Worm (Caenorhabditis elegans) whole organism, mixed stage, embryonic: ENCODE results near the gene fipr-21.

ENCODE experiments used
- elt-1 ChIP-seq: sonication (generic microtip); optimal IDR thresholded peaks from 2 replicates; lab custom pipeline; 2017; ENCODE audit warnings: missing genetic modification characterization, mild to moderate bottlenecking, missing compliant biosample characterization, antibody characterized with exemption, moderate library complexity, borderline replicate concordance; ENCODE audit not compliant: insufficient read depth
- hlh-1 ChIP-seq: fragments of 150-350 bp; optimal IDR thresholded peaks from 2 replicates; lab custom pipeline; 2014; ENCODE audit warnings: missing biosample characterization, missing genetic modification reagents, missing genetic modification characterization
- lsy-2 ChIP-seq: fragments of 150-350 bp; optimal IDR thresholded peaks from 2 replicates; lab custom pipeline; 2014; ENCODE audit warnings: missing biosample characterization, missing genetic modification characterization
- nhr-237 ChIP-seq: fragments of 150-350 bp; optimal IDR thresholded peaks from 2 replicates; lab custom pipeline; 2014; ENCODE audit warnings: missing biosample characterization, missing genetic modification characterization
- nhr-28 ChIP-seq: fragments of 150-350 bp; optimal IDR thresholded peaks from 2 replicates; lab custom pipeline; 2014; ENCODE audit warnings: missing biosample characterization, missing genetic modification characterization
- snpc-4 ChIP-seq: fragments of 150-350 bp; optimal IDR thresholded peaks from 2 replicates; lab custom pipeline; 2014; ENCODE audit warnings: missing biosample characterization, missing genetic modification characterization
- unc-39 ChIP-seq: fragments of 150-350 bp; optimal IDR thresholded peaks from 2 replicates; lab custom pipeline; 2014; ENCODE audit warnings: missing biosample characterization, missing genetic modification characterization
- ztf-11 ChIP-seq: fragments of 150-350 bp; optimal IDR thresholded peaks from 2 replicates; lab custom pipeline; 2014; ENCODE audit warnings: missing biosample characterization, missing genetic modification characterization

- no peak for TF ChIP-seq nhr-28 (tag; lab: Kevin White, UChicago)
- TF ChIP-seq snpc-4 (tag; lab: Kevin White, UChicago): no peak
- no peak for TF ChIP-seq hlh-1
- TF ChIP-seq lsy-2: no peak
- TF ChIP-seq unc-39 (tag; lab: Kevin White, UChicago): no peak
- TF ChIP-seq elt-1 (tag; lab: Kevin White, UChicago): no peak
- TF ChIP-seq ztf-11 (tag; lab: Kevin White, UChicago): no peak
- no peak for TF ChIP-seq nhr-237 (tag; lab: Kevin White, UChicago)
Observed at ce11 chrX:10336592-10336991, 32.3 kb downstream of the fipr-21 start.
